Fruit fly (Drosophila melanogaster): ENCODE results near the gene CG5565.

DNA sequence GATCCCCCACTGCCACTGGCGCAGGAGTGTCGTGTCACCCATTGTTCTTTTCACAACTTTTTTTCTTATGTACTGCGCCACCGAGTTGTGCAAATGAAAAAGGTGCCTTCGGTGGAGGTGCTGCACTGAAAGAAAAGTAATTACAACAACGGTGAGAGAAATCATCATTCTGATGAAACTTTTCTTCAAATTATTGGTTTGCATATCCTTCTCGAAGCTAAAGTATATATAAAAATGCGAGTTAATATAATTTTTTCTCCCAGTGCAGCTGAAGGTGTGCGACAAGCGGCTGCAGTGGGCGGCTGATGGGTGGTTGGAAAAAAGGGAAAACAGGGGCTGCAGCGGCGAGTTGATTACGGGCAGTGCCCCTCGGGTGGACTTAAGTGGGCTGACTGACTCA, 43.4 kb downstream of the CG5565 start:
- peak; percentile 25 for TF ChIP-seq acj6 (GFP tag; optimal IDR thresholded peaks at IDR 0.05)
- peak; percentile 16 for TF ChIP-seq CG34406 (GFP tag; optimal IDR thresholded peaks at IDR 0.05)
- peak; percentile 57; the same call in 2 of the 3 replicates for TF ChIP-seq eg (GFP tag; IDR thresholded peaks at IDR 0.05)
- TF ChIP-seq CG16779 (tag; optimal IDR thresholded peaks at IDR 0.05): peak; percentile 12
- peak; percentile 41 for TF ChIP-seq topi (GFP tag; optimal IDR thresholded peaks at IDR 0.05)
- peak; percentile 21 for TF ChIP-seq OdsH (GFP tag; optimal IDR thresholded peaks at IDR 0.05)
- TF ChIP-seq Hr39 (GFP tag; optimal IDR thresholded peaks at IDR 0.05): peak; percentile 28
- TF ChIP-seq Blimp-1 (GFP tag; optimal IDR thresholded peaks at IDR 0.05): no peak
- 0 out of 2 replicates have a peak, but pooled peaks have one; percentile 34 for TF ChIP-seq CG15336 (GFP tag; IDR thresholded peaks at IDR 0.05)
- TF ChIP-seq Hr4 (GFP tag; optimal IDR thresholded peaks at IDR 0.05): peak; percentile 36
- TF ChIP-seq Smox (GFP tag; optimal IDR thresholded peaks at IDR 0.05): peak; percentile 21

Data from whole organism, prepupa.